Fruit fly (Drosophila melanogaster) S2 (cell line): Measurements from ENCODE around the gene Tspo.

Source experiments
- CG8478 ChIP-seq: fragments of >200 bp; optimal IDR thresholded peaks from 2 replicates; lab custom pipeline; 2018
- CTCF ChIP-seq, 2 experiments: fragments of >200 bp; optimal IDR thresholded peaks; 2 replicates each; lab custom pipeline; 2018

- TF ChIP-seq CG8478 (lab: Kevin White, UChicago) (no peak), CTCF (optimal IDR thresholded peaks at IDR 0.05; lab: Kevin White, UChicago) (no peak)
Measured at dm6 chr2L:513035-513434, 46.4 kb upstream of the Tspo start.
